Fruit fly (Drosophila melanogaster) whole organism, embryonic: Measurements from ENCODE around the gene vkg.
A peak's percentile ranks its signal among the peaks of the same experiment; 100 is the strongest.

Experiments used
- Awh ChIP-seq: fragments of 200-800 bp; sonication (Bioruptor generic); IDR thresholded peaks from 2 replicates; pipeline ENCODE4, ENCODE4 v1.3.6; 2022; ENCODE audit warnings: missing biosample characterization, missing genetic modification characterization
- CG10979 ChIP-seq: fragments of 200-800 bp; sonication (Bioruptor generic); optimal IDR thresholded peaks from 2 replicates; lab custom pipeline; 2018; ENCODE audit warnings: missing biosample characterization, mild to moderate bottlenecking, missing genetic modification characterization, moderate library complexity
- CG12744 ChIP-seq: fragments of 200-800 bp; sonication (Bioruptor generic); optimal IDR thresholded peaks from 2 replicates; lab custom pipeline; 2016; ENCODE audit warnings: missing biosample characterization, missing genetic modification characterization
- CG13424 ChIP-seq: fragments of 200-800 bp; sonication (Bioruptor generic); optimal IDR thresholded peaks from 2 replicates; lab custom pipeline; 2019; ENCODE audit warnings: missing biosample characterization, mild to moderate bottlenecking, missing genetic modification characterization, moderate library complexity
- CG17361 ChIP-seq: fragments of 200-800 bp; sonication (Bioruptor generic); IDR thresholded peaks from 3 replicates; pipeline ENCODE4 v1.3.6; 2022; ENCODE audit warnings: missing biosample characterization, missing genetic modification characterization
- CG2129 ChIP-seq: fragments of 200-800 bp; sonication (Bioruptor generic); IDR thresholded peaks from 2 replicates; pipeline ENCODE4 v1.3.6; 2022; ENCODE audit warnings: missing biosample characterization, missing genetic modification characterization; ENCODE audit not compliant: partially characterized antibody
- CG2199 ChIP-seq: fragments of 200-800 bp; sonication (Bioruptor generic); IDR thresholded peaks from 3 replicates; pipeline ENCODE4 v1.3.6; 2022; ENCODE audit warnings: missing biosample characterization, missing genetic modification characterization
- CG31388 ChIP-seq: fragments of 200-800 bp; sonication (Bioruptor generic); optimal IDR thresholded peaks from 2 replicates; lab custom pipeline; 2016; ENCODE audit warnings: missing biosample characterization, missing genetic modification characterization
- CG3995 ChIP-seq: fragments of 200-800 bp; sonication (Bioruptor generic); optimal IDR thresholded peaks from 3 replicates; lab custom pipeline; 2016; ENCODE audit warnings: missing biosample characterization, missing genetic modification characterization
- CG4617 ChIP-seq: fragments of 200-800 bp; sonication (Bioruptor generic); optimal IDR thresholded peaks from 3 replicates; lab custom pipeline; 2016; ENCODE audit warnings: missing biosample characterization, missing genetic modification characterization, borderline replicate concordance
- CG4820 ChIP-seq: fragments of 200-800 bp; sonication (Bioruptor generic); optimal IDR thresholded peaks from 3 replicates; lab custom pipeline; 2016; ENCODE audit warnings: missing biosample characterization, missing genetic modification characterization
- CG6272 ChIP-seq: fragments of 200-800 bp; sonication (Bioruptor generic); IDR thresholded peaks from 2 replicates; pipeline ENCODE4 v1.3.6; 2022; ENCODE audit warnings: missing biosample characterization, missing genetic modification characterization
- CG8089 ChIP-seq: fragments of 200-800 bp; sonication (Bioruptor generic); optimal IDR thresholded peaks from 3 replicates; lab custom pipeline; 2016; ENCODE audit warnings: missing biosample characterization, missing genetic modification characterization
- CG8924 ChIP-seq: fragments of 200-800 bp; optimal IDR thresholded peaks from 3 replicates; lab custom pipeline; 2019; ENCODE audit warnings: missing biosample characterization, mild to moderate bottlenecking, missing genetic modification characterization, moderate library complexity
- CG9727 ChIP-seq: fragments of 200-800 bp; sonication (Bioruptor generic); optimal IDR thresholded peaks from 3 replicates; lab custom pipeline; 2017; ENCODE audit warnings: missing biosample characterization, mild to moderate bottlenecking, missing genetic modification characterization
- Dfd ChIP-seq, 2 experiments: fragments of >200 bp; optimal IDR thresholded peaks; 2 replicates each; lab custom pipeline; 2017; ENCODE audit warnings: missing biosample characterization in 2 of 2, missing genetic modification characterization in 2 of 2
- Dip3 ChIP-seq: fragments of 200-800 bp; sonication (Bioruptor generic); optimal IDR thresholded peaks from 3 replicates; lab custom pipeline; 2016; ENCODE audit warnings: missing biosample characterization, missing genetic modification characterization
- Dp ChIP-seq: fragments of 200-800 bp; sonication (Bioruptor generic); optimal IDR thresholded peaks from 2 replicates; lab custom pipeline; 2018; ENCODE audit warnings: missing biosample characterization, mild to moderate bottlenecking, missing genetic modification characterization, moderate library complexity
- Fer3 ChIP-seq: fragments of 200-800 bp; sonication (Bioruptor generic); optimal IDR thresholded peaks from 2 replicates; lab custom pipeline; 2018; ENCODE audit warnings: missing biosample characterization, mild to moderate bottlenecking, missing genetic modification characterization, moderate library complexity
- Hmr ChIP-seq: fragments of 200-800 bp; sonication (Bioruptor generic); optimal IDR thresholded peaks from 3 replicates; lab custom pipeline; 2017; ENCODE audit warnings: mild to moderate bottlenecking, missing biosample characterization, missing genetic modification reagents, missing genetic modification characterization
- Lpt ChIP-seq: fragments of >200 bp; optimal IDR thresholded peaks from 2 replicates; lab custom pipeline; 2018; ENCODE audit warnings: missing biosample characterization, missing genetic modification characterization
- Med ChIP-seq: fragments of 200-800 bp; sonication (Bioruptor generic); peaks from one replicate; lab custom pipeline; 2016; ENCODE audit warnings: missing biosample characterization, missing genetic modification characterization, mild to moderate bottlenecking, inconsistent platforms, moderate library complexity
- Optix ChIP-seq: fragments of 200-800 bp; sonication (Bioruptor generic); IDR thresholded peaks from 3 replicates; pipeline ENCODE4 v1.3.6; 2022; ENCODE audit warnings: missing biosample characterization, missing genetic modification characterization
- Sin3A ChIP-seq: fragments of >200 bp; optimal IDR thresholded peaks from 2 replicates; lab custom pipeline; 2018
- YL-1 ChIP-seq: fragments of 200-800 bp; sonication (Bioruptor generic); optimal IDR thresholded peaks from 3 replicates; lab custom pipeline; 2017; ENCODE audit warnings: missing biosample characterization, mild to moderate bottlenecking, missing genetic modification characterization
- ato ChIP-seq: fragments of 200-800 bp; sonication (Bioruptor generic); IDR thresholded peaks from 2 replicates; pipeline ENCODE4 v1.3.6; 2022; ENCODE audit warnings: missing biosample characterization, missing genetic modification characterization; ENCODE audit not compliant: partially characterized antibody
- az2 ChIP-seq: fragments of 200-800 bp; sonication (Bioruptor generic); optimal IDR thresholded peaks from 3 replicates; lab custom pipeline; 2016; ENCODE audit warnings: missing biosample characterization, missing genetic modification characterization
- bigmax ChIP-seq: fragments of 200-800 bp; sonication (Bioruptor generic); optimal IDR thresholded peaks from 2 replicates; lab custom pipeline; 2018; ENCODE audit warnings: missing biosample characterization, mild to moderate bottlenecking, missing genetic modification characterization
- chif ChIP-seq, 2 experiments: fragments of 200-800 bp; sonication (Bioruptor generic); optimal IDR thresholded peaks; 3 replicates each; lab custom pipeline; 2016; ENCODE audit warnings: missing biosample characterization in 2 of 2, missing genetic modification characterization in 2 of 2
- croc ChIP-seq: fragments of 200-800 bp; sonication (Bioruptor generic); conservative IDR thresholded peaks from 3 replicates; pipeline ENCODE4 v1.3.6; 2022; ENCODE audit warnings: missing biosample characterization, missing genetic modification characterization
- dm ChIP-seq: fragments of 200-800 bp; sonication (Bioruptor generic); optimal IDR thresholded peaks from 3 replicates; lab custom pipeline; 2016; ENCODE audit warnings: missing biosample characterization, missing genetic modification characterization
- ewg ChIP-seq: fragments of 200-800 bp; sonication (Bioruptor generic); optimal IDR thresholded peaks from 3 replicates; lab custom pipeline; 2017; ENCODE audit warnings: mild to moderate bottlenecking, missing biosample characterization, missing genetic modification reagents, missing genetic modification characterization
- fd3F ChIP-seq: fragments of 200-800 bp; sonication (Bioruptor generic); optimal IDR thresholded peaks from 2 replicates; lab custom pipeline; 2018; ENCODE audit warnings: missing biosample characterization, mild to moderate bottlenecking, missing genetic modification characterization, moderate library complexity
- fd64A ChIP-seq: fragments of 200-800 bp; sonication (Bioruptor generic); optimal IDR thresholded peaks from 3 replicates; lab custom pipeline; 2018; ENCODE audit warnings: missing biosample characterization, mild to moderate bottlenecking, missing genetic modification characterization
- fu2 ChIP-seq: fragments of 200-800 bp; sonication (Bioruptor generic); optimal IDR thresholded peaks from 2 replicates; lab custom pipeline; 2016; ENCODE audit warnings: missing biosample characterization, missing genetic modification characterization
- hb ChIP-seq: fragments of 200-800 bp; sonication (Bioruptor generic); IDR thresholded peaks from 3 replicates; pipeline ENCODE4 v1.3.6; 2022; ENCODE audit warnings: missing biosample characterization, missing genetic modification characterization; ENCODE audit not compliant: partially characterized antibody
- hbn ChIP-seq: fragments of 200-800 bp; sonication (Bioruptor generic); IDR thresholded peaks from 2 replicates; pipeline ENCODE4 v1.3.6; 2022; ENCODE audit warnings: missing biosample characterization, missing genetic modification characterization; ENCODE audit not compliant: partially characterized antibody
- hth ChIP-seq: fragments of >200 bp; optimal IDR thresholded peaks from 2 replicates; lab custom pipeline; 2017; ENCODE audit warnings: inconsistent platforms
- jumu ChIP-seq: fragments of 200-800 bp; sonication (Bioruptor generic); optimal IDR thresholded peaks from 3 replicates; lab custom pipeline; 2016; ENCODE audit warnings: missing biosample characterization, missing genetic modification characterization
- kah ChIP-seq: fragments of 200-800 bp; sonication (Bioruptor generic); optimal IDR thresholded peaks from 2 replicates; lab custom pipeline; 2018; ENCODE audit warnings: missing biosample characterization, mild to moderate bottlenecking, missing genetic modification characterization
- oc ChIP-seq: fragments of 200-800 bp; sonication (Bioruptor generic); optimal IDR thresholded peaks from 2 replicates; lab custom pipeline; 2018; ENCODE audit warnings: missing biosample characterization, mild to moderate bottlenecking, missing genetic modification characterization, moderate library complexity
- otp ChIP-seq: fragments of 200-800 bp; sonication (Bioruptor generic); IDR thresholded peaks from 3 replicates; pipeline ENCODE4, ENCODE4 v1.3.6; 2022; ENCODE audit warnings: missing biosample characterization, missing genetic modification characterization
- pfk ChIP-seq: fragments of 200-800 bp; sonication (Bioruptor generic); optimal IDR thresholded peaks from 2 replicates; lab custom pipeline; 2018; ENCODE audit warnings: missing biosample characterization, mild to moderate bottlenecking, missing genetic modification characterization, moderate library complexity
- phol ChIP-seq: fragments of 200-800 bp; sonication (Bioruptor generic); optimal IDR thresholded peaks from 3 replicates; lab custom pipeline; 2018; ENCODE audit warnings: missing biosample characterization, mild to moderate bottlenecking, missing genetic modification characterization, moderate library complexity
- prd ChIP-seq, 3 experiments: fragments of >200 bp in 2 of 3; fragments of 200-800 bp in 1 of 3; sonication (Bioruptor generic) in 1 of 3; optimal IDR thresholded peaks in 2 of 3; IDR thresholded peaks in 1 of 3; 2 replicates in 2 of 3; 3 replicates in 1 of 3; pipeline versions ENCODE4 v1.3.6 to Lab custom; 2017 to 2022; ENCODE audit warnings: missing biosample characterization in 1 of 3, missing genetic modification characterization in 1 of 3
- psq ChIP-seq: fragments of 200-800 bp; sonication (Bioruptor generic); optimal IDR thresholded peaks from 2 replicates; lab custom pipeline; 2017; ENCODE audit warnings: missing biosample characterization, missing genetic modification characterization
- ro ChIP-seq: fragments of 200-800 bp; sonication (Bioruptor generic); IDR thresholded peaks from 2 replicates; pipeline ENCODE4 v1.3.6; 2022; ENCODE audit warnings: missing biosample characterization, missing genetic modification characterization
- sna ChIP-seq: fragments of 200-800 bp; sonication (Bioruptor generic); IDR thresholded peaks from 2 replicates; pipeline ENCODE4 v1.3.6; 2022; ENCODE audit warnings: missing biosample characterization, missing genetic modification characterization; ENCODE audit not compliant: partially characterized antibody
- toy ChIP-seq: fragments of 200-800 bp; sonication (Bioruptor generic); IDR thresholded peaks from 2 replicates; pipeline ENCODE4 v1.3.6; 2022; ENCODE audit warnings: missing biosample characterization, missing genetic modification characterization
- vnd ChIP-seq: fragments of 200-800 bp; sonication (Bioruptor generic); IDR thresholded peaks from 3 replicates; pipeline ENCODE4 v1.3.6; 2022; ENCODE audit warnings: missing biosample characterization, missing genetic modification characterization; ENCODE audit not compliant: partially characterized antibody

vkg gene

dm6 chr2L:5010784-5011260, 17.2 kb downstream of the vkg start, which contains the start of the genes CG31917, Tfb5 and SelT (continued):
- no peak for TF ChIP-seq CG6272 (GFP tag; lab: Robert Waterston, UW)
- peak; percentile 92 for TF ChIP-seq Med
- TF ChIP-seq CG8089 = no peak
- TF ChIP-seq Sin3A (lab: Kevin White, UChicago) = peak; percentile 66
- TF ChIP-seq Hmr (GFP tag; lab: Kevin White, UChicago) = peak; percentile 73
- TF ChIP-seq Dp (GFP tag; lab: Kevin White, UChicago) = peak; percentile 20
- TF ChIP-seq croc (GFP tag; lab: Robert Waterston, UW) = no peak
- TF ChIP-seq hb = peak; percentile 58; the same call in 1 of the 3 replicates
- TF ChIP-seq Optix (GFP tag; lab: Robert Waterston, UW) = no peak
- TF ChIP-seq hbn (GFP tag; lab: Robert Waterston, UW) = peak; percentile 65
- TF ChIP-seq kah (GFP tag; lab: Kevin White, UChicago) = no peak
- no peak; the same call in 1 of the 3 replicates for TF ChIP-seq CG17361 (GFP tag; lab: Robert Waterston, UW)
- TF ChIP-seq phol (tag; lab: Kevin White, UChicago) = peak; percentile 70
- TF ChIP-seq CG2129 (GFP tag; lab: Robert Waterston, UW) = peak; percentile 60
- peak; percentile 69 for TF ChIP-seq vnd
- TF ChIP-seq ewg = peak; percentile 36
- no peak for TF ChIP-seq CG31388 (GFP tag; lab: Kevin White, UChicago)
- TF ChIP-seq az2 = peak; percentile 36
- TF ChIP-seq CG8924 (tag; lab: Kevin White, UChicago) = peak; percentile 62
- TF ChIP-seq Dip3 (GFP tag; lab: Kevin White, UChicago) = peak; percentile 29
- TF ChIP-seq Dfd (GFP tag; optimal IDR thresholded peaks at IDR 0.05; lab: Kevin White, UChicago) = no peak
- no peak for TF ChIP-seq Lpt (GFP tag; lab: Kevin White, UChicago)
- no peak for TF ChIP-seq prd (optimal IDR thresholded peaks at IDR 0.05; lab: Kevin White, UChicago)
- peak; percentile 55; the same call in 2 of the 3 replicates for TF ChIP-seq prd (GFP tag; IDR thresholded peaks at IDR 0.05; lab: Robert Waterston, UW)
- no peak for TF ChIP-seq hth
- peak; percentile 46 for TF ChIP-seq jumu (GFP tag; lab: Kevin White, UChicago)
- TF ChIP-seq oc (tag; lab: Kevin White, UChicago) = no peak
- TF ChIP-seq CG3995 = peak; percentile 52
- TF ChIP-seq fd64A (GFP tag; lab: Kevin White, UChicago) = no peak
- peak; percentile 17 to 52 for TF ChIP-seq chif (GFP tag; optimal IDR thresholded peaks at IDR 0.05; lab: Kevin White, UChicago)
- TF ChIP-seq CG4617 (GFP tag; lab: Kevin White, UChicago) = peak; percentile 89
- TF ChIP-seq psq (GFP tag; lab: Kevin White, UChicago) = no peak
- no peak for TF ChIP-seq ato (GFP tag; lab: Robert Waterston, UW)
- TF ChIP-seq CG13424 (tag; lab: Kevin White, UChicago) = peak; percentile 70
- peak; percentile 39 for TF ChIP-seq CG10979 (tag; lab: Kevin White, UChicago)
- no peak for TF ChIP-seq ro (GFP tag; lab: Robert Waterston, UW)
- peak; percentile 62 for TF ChIP-seq dm (GFP tag; lab: Kevin White, UChicago)
- no peak for TF ChIP-seq toy (GFP tag; lab: Robert Waterston, UW)
- peak; percentile 40 for TF ChIP-seq CG12744
- peak; percentile 54 for TF ChIP-seq fd3F (GFP tag; lab: Kevin White, UChicago)
- TF ChIP-seq pfk (GFP tag; lab: Kevin White, UChicago) = no peak
- TF ChIP-seq fu2 (GFP tag; lab: Kevin White, UChicago) = peak; percentile 59
- TF ChIP-seq YL-1 (GFP tag; lab: Kevin White, UChicago) = peak; percentile 73
- peak; percentile 70 for TF ChIP-seq sna (GFP tag; lab: Robert Waterston, UW)
- no peak for TF ChIP-seq bigmax (GFP tag; lab: Kevin White, UChicago)
- TF ChIP-seq CG2199 (GFP tag; lab: Robert Waterston, UW) = no peak
- TF ChIP-seq otp = no peak
- TF ChIP-seq Fer3 (tag; lab: Kevin White, UChicago) = peak; percentile 18
- TF ChIP-seq CG9727 (GFP tag; lab: Kevin White, UChicago) = peak; percentile 45
- TF ChIP-seq CG4820 (GFP tag; lab: Kevin White, UChicago) = peak; percentile 24
- no peak for TF ChIP-seq Awh (GFP tag; lab: Robert Waterston, UW)
